Fruit fly (Drosophila melanogaster): ENCODE measurements around the gene Ilp5.
A peak's percentile ranks its signal among the peaks of the same experiment; 100 is the strongest.

Gene Ilp5

DNA sequence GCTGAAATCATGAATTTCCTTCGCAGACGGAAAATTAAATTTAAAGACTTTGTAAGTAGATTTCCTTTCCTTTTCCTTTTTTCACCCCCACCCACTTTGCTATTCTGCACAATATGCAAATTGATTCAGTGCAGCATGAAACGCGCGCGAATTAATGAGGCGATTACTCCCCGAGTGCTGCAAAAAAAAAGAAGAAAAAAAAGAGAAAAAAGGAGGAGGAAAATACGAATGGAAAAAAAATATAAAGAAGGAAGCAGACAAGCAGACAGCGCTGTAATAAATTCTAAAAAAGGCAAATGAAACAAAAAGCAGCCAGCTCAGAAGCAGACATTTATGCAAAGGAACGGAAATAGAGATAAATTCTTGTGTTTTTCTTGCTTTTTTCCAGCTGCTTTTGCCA, 25.0 kb upstream of the Ilp5 start (continued):
- peak; percentile 90 to 91 for TF ChIP-seq ss (GFP tag; optimal IDR thresholded peaks at IDR 0.05)
- peak; percentile 41 for TF ChIP-seq fd59A (GFP tag; optimal IDR thresholded peaks at IDR 0.05)
- no peak for TF ChIP-seq vri (GFP tag; optimal IDR thresholded peaks at IDR 0.05)
- TF ChIP-seq Hr39 (GFP tag; optimal IDR thresholded peaks at IDR 0.05) = no peak
- TF ChIP-seq CG8319 (GFP tag; optimal IDR thresholded peaks at IDR 0.05) = no peak
- TF ChIP-seq net (GFP tag; optimal IDR thresholded peaks at IDR 0.05) = peak; percentile 67
- TF ChIP-seq Sox102F (GFP tag; optimal IDR thresholded peaks at IDR 0.05) = no peak
- no peak for TF ChIP-seq esn (GFP tag; optimal IDR thresholded peaks at IDR 0.05)
- peak; percentile 83 for TF ChIP-seq CG16779 (tag; optimal IDR thresholded peaks at IDR 0.05)
- peak; percentile 65 for TF ChIP-seq Eip75B (GFP tag; optimal IDR thresholded peaks at IDR 0.05)
- TF ChIP-seq Sox14 (GFP tag; optimal IDR thresholded peaks at IDR 0.05) = peak; percentile 34
- TF ChIP-seq Ets21C (GFP tag; optimal IDR thresholded peaks at IDR 0.05) = no peak
- peak; percentile 58 for TF ChIP-seq CG3919 (GFP tag; optimal IDR thresholded peaks at IDR 0.05)
- TF ChIP-seq CG11762 (GFP tag; optimal IDR thresholded peaks at IDR 0.05; ENCODE audit: insufficient read depth) = peak; percentile 43
- peak; percentile 41 for TF ChIP-seq OdsH (GFP tag; optimal IDR thresholded peaks at IDR 0.05)
- TF ChIP-seq achi (GFP tag; optimal IDR thresholded peaks at IDR 0.05) = peak; percentile 45
- TF ChIP-seq CG7368 (GFP tag; optimal IDR thresholded peaks at IDR 0.05) = peak; percentile 38
- no peak for TF ChIP-seq fd85E (GFP tag; optimal IDR thresholded peaks at IDR 0.05)
- TF ChIP-seq CG9139 (GFP tag; optimal IDR thresholded peaks at IDR 0.05) = peak; percentile 91
- TF ChIP-seq CG8632 (GFP tag; optimal IDR thresholded peaks at IDR 0.05) = peak; percentile 46

DNA sequence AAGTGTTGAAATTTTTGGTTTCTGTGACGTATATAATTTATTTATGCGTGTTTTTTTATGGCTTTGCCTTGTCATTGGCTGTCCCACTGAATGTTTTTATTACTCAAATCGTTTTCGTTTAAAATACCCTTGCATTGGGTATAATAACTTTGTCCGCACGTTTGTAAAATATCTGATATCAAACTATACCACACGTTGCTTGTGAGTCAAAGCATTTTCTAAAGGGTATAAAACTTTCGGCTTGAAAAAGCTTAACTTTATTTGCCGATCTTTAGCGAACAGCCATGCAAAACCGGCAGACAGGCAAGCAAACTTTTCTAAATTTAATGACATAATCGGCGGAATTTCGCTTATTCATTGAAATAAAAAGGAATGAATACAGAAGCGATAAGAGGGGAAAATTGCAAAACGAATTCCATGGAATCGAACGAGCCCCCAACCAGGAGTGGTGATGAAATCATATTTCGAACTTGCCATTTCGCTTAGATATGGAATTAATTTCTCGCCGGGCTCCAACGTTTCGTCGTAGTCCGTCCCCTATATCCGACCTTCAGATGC, 23.8 kb upstream of the Ilp5 start:
- TF ChIP-seq CG1621 (tag; optimal IDR thresholded peaks at IDR 0.05) (no peak), Lpt (GFP tag; optimal IDR thresholded peaks at IDR 0.05) (no peak), vri (GFP tag; optimal IDR thresholded peaks at IDR 0.05) (peak; percentile 86), Sox102F (GFP tag; optimal IDR thresholded peaks at IDR 0.05) (no peak), Hr38 (GFP tag; optimal IDR thresholded peaks at IDR 0.05) (no peak), dac (GFP tag; optimal IDR thresholded peaks at IDR 0.05) (no peak), CG6276 (GFP tag; optimal IDR thresholded peaks at IDR 0.05) (no peak), pdm3 (GFP tag; optimal IDR thresholded peaks at IDR 0.05) (no peak), CG11762 (GFP tag; optimal IDR thresholded peaks at IDR 0.05; ENCODE audit: insufficient read depth) (no peak), eg (GFP tag; IDR thresholded peaks at IDR 0.05) (0 out of 3 replicates have a peak, but pooled peaks have one; percentile 30), Hr39 (GFP tag; optimal IDR thresholded peaks at IDR 0.05) (peak; percentile 66), cyc (GFP tag; optimal IDR thresholded peaks at IDR 0.05) (peak; percentile 62), acj6 (GFP tag; optimal IDR thresholded peaks at IDR 0.05) (no peak), CG34406 (GFP tag; optimal IDR thresholded peaks at IDR 0.05) (no peak), CG15336 (GFP tag; IDR thresholded peaks at IDR 0.05) (0 out of 2 replicates have a peak, but pooled peaks have one; percentile 12), achi (GFP tag; optimal IDR thresholded peaks at IDR 0.05) (no peak), Sox15 (GFP tag; optimal IDR thresholded peaks at IDR 0.05) (no peak), ss (GFP tag; optimal IDR thresholded peaks at IDR 0.05) (no peak), OdsH (GFP tag; optimal IDR thresholded peaks at IDR 0.05) (peak; percentile 2), fd59A (GFP tag; optimal IDR thresholded peaks at IDR 0.05) (no peak), Blimp-1 (GFP tag; optimal IDR thresholded peaks at IDR 0.05) (peak; percentile 12), CG3919 (GFP tag; optimal IDR thresholded peaks at IDR 0.05) (peak; percentile 4), Eip75B (GFP tag; optimal IDR thresholded peaks at IDR 0.05) (no peak), Ets96B (tag; optimal IDR thresholded peaks at IDR 0.05) (no peak), Ets21C (GFP tag; optimal IDR thresholded peaks at IDR 0.05) (peak; percentile 22), Met (GFP tag; optimal IDR thresholded peaks at IDR 0.05) (no peak), Sox14 (GFP tag; optimal IDR thresholded peaks at IDR 0.05) (no peak), CG6792 (GFP tag; optimal IDR thresholded peaks at IDR 0.05) (no peak), CG8319 (GFP tag; optimal IDR thresholded peaks at IDR 0.05) (no peak), CG31627 (GFP tag; optimal IDR thresholded peaks at IDR 0.05) (peak; percentile 48), Eip78C (GFP tag) (peak; percentile 69), net (GFP tag; optimal IDR thresholded peaks at IDR 0.05) (no peak), CG6163 (GFP tag; IDR thresholded peaks at IDR 0.05) (no peak), esn (GFP tag; optimal IDR thresholded peaks at IDR 0.05) (peak; percentile 58), CG8119 (GFP tag; IDR thresholded peaks at IDR 0.05) (no peak), topi (GFP tag; optimal IDR thresholded peaks at IDR 0.05) (peak; percentile 41), lz (GFP tag; optimal IDR thresholded peaks at IDR 0.05) (peak; percentile 48), CG8632 (GFP tag; optimal IDR thresholded peaks at IDR 0.05) (no peak), Gug (GFP tag; IDR thresholded peaks at IDR 0.05) (no peak), Hr4 (GFP tag; optimal IDR thresholded peaks at IDR 0.05) (peak; percentile 35), CG4318 (GFP tag; optimal IDR thresholded peaks at IDR 0.05) (no peak), svp (GFP tag) (peak; percentile 47)
